Worm (Caenorhabditis elegans) whole organism, L1 larva: ENCODE measurements around the gene jmjd-4.

Experiments
- C04F5.9 ChIP-seq: sonication (generic microtip); optimal IDR thresholded peaks from 2 replicates; lab custom pipeline; 2016; ENCODE audit warnings: missing genetic modification characterization, missing compliant biosample characterization
- C16A3.4 ChIP-seq: fragments of 150-350 bp; optimal IDR thresholded peaks from 2 replicates; lab custom pipeline; 2014; ENCODE audit warnings: missing biosample characterization, missing genetic modification characterization
- C34B4.2 ChIP-seq: sonication (generic microtip); optimal IDR thresholded peaks from 2 replicates; lab custom pipeline; 2017; ENCODE audit warnings: mild to moderate bottlenecking, missing genetic modification characterization, missing compliant biosample characterization
- F16B12.6 ChIP-seq: fragments of 150-350 bp; optimal IDR thresholded peaks from 2 replicates; lab custom pipeline; 2014; ENCODE audit warnings: missing biosample characterization, missing genetic modification characterization
- aha-1 ChIP-seq: fragments of 150-350 bp; optimal IDR thresholded peaks from 2 replicates; lab custom pipeline; 2014; ENCODE audit warnings: missing biosample characterization, missing genetic modification characterization
- aly-2 ChIP-seq: fragments of 150-350 bp; optimal IDR thresholded peaks from 2 replicates; lab custom pipeline; 2014; ENCODE audit warnings: missing biosample characterization, missing genetic modification characterization
- ama-1 ChIP-seq: fragments of 150-350 bp; optimal IDR thresholded peaks from 2 replicates; lab custom pipeline; 2014
- ceh-63 ChIP-seq: fragments of 200-800 bp; sonication (Bioruptor generic); optimal IDR thresholded peaks from 2 replicates; lab custom pipeline; 2018; ENCODE audit warnings: mild to moderate bottlenecking, missing genetic modification characterization, missing compliant biosample characterization
- ceh-90 ChIP-seq: sonication (generic microtip); optimal IDR thresholded peaks from 2 replicates; lab custom pipeline; 2016; ENCODE audit warnings: missing genetic modification characterization, missing compliant biosample characterization
- ces-1 ChIP-seq: fragments of 150-350 bp; optimal IDR thresholded peaks from 2 replicates; lab custom pipeline; 2014; ENCODE audit warnings: missing biosample characterization, missing genetic modification reagents, missing genetic modification characterization
- dsc-1 ChIP-seq: sonication (generic microtip); optimal IDR thresholded peaks from 2 replicates; lab custom pipeline; 2016; ENCODE audit warnings: mild to moderate bottlenecking, missing genetic modification characterization, missing compliant biosample characterization
- egl-13 ChIP-seq: sonication (generic microtip); optimal IDR thresholded peaks from 2 replicates; lab custom pipeline; 2016; ENCODE audit warnings: missing genotype, missing genetic modification reagents, missing genetic modification characterization, missing compliant biosample characterization
- egl-27 ChIP-seq, 2 experiments: fragments of 150-350 bp in 1 of 2; sonication (generic microtip); optimal IDR thresholded peaks; 3 replicates each; lab custom pipeline; 2017 to 2018; ENCODE audit warnings: missing biosample characterization in 2 of 2, missing genetic modification characterization in 2 of 2, missing genetic modification reagents in 2 of 2
- elt-3 ChIP-seq, 6 experiments: fragments of 150-350 bp in 1 of 6; sonication (generic microtip); optimal IDR thresholded peaks; 2 replicates each; lab custom pipeline; 2017 to 2018; ENCODE audit warnings: missing biosample characterization in 6 of 6, missing genetic modification characterization in 6 of 6, inconsistent platforms in 1 of 6
- fkh-4 ChIP-seq: sonication (generic microtip); optimal IDR thresholded peaks from 2 replicates; lab custom pipeline; 2016; ENCODE audit warnings: missing compliant biosample characterization, missing genetic modification characterization, borderline replicate concordance
- grh-1 ChIP-seq: fragments of 200-800 bp; sonication (Bioruptor generic); IDR thresholded peaks from 2 replicates; pipeline ENCODE4 v1.3.6; 2022; ENCODE audit warnings: missing genetic modification reagents, missing genetic modification characterization, missing compliant biosample characterization
- hlh-4 ChIP-seq: sonication (generic microtip); optimal IDR thresholded peaks from 2 replicates; lab custom pipeline; 2016; ENCODE audit warnings: mild to moderate bottlenecking, missing genetic modification characterization, missing compliant biosample characterization
- hpl-2 ChIP-seq: fragments of 150-350 bp; optimal IDR thresholded peaks from 2 replicates; lab custom pipeline; 2014; ENCODE audit warnings: missing biosample characterization, missing genetic modification reagents, missing genetic modification characterization
- lin-13 ChIP-seq: fragments of 150-350 bp; optimal IDR thresholded peaks from 2 replicates; lab custom pipeline; 2014; ENCODE audit warnings: missing biosample characterization, missing genetic modification reagents, missing genetic modification characterization
- lin-14 ChIP-seq: fragments of 200-800 bp; sonication (Bioruptor generic); optimal IDR thresholded peaks from 2 replicates; lab custom pipeline; 2018; ENCODE audit warnings: mild to moderate bottlenecking, missing genetic modification characterization, moderate library complexity, missing compliant biosample characterization
- lin-15B ChIP-seq: fragments of 150-350 bp; sonication (generic microtip); optimal IDR thresholded peaks from 3 replicates; lab custom pipeline; 2014; ENCODE audit warnings: missing biosample characterization, missing genetic modification characterization
- lin-39 ChIP-seq: fragments of 150-350 bp; optimal IDR thresholded peaks from 2 replicates; lab custom pipeline; 2014; ENCODE audit warnings: missing biosample characterization, missing genetic modification reagents, missing genetic modification characterization
- lir-3 ChIP-seq: sonication (generic microtip); optimal IDR thresholded peaks from 2 replicates; lab custom pipeline; 2016; ENCODE audit warnings: mild to moderate bottlenecking, missing genetic modification characterization, moderate library complexity, missing compliant biosample characterization; ENCODE audit not compliant: poor library complexity
- mdl-1 ChIP-seq, 2 experiments: fragments of 150-350 bp; optimal IDR thresholded peaks; 2 replicates each; lab custom pipeline; 2014 to 2017; ENCODE audit warnings: missing biosample characterization in 2 of 2, missing genetic modification characterization in 2 of 2, inconsistent platforms in 1 of 2
- mef-2 ChIP-seq: fragments of 150-350 bp; optimal IDR thresholded peaks from 2 replicates; lab custom pipeline; 2014; ENCODE audit warnings: missing biosample characterization, missing genetic modification characterization
- mep-1 ChIP-seq: fragments of 150-350 bp; optimal IDR thresholded peaks from 2 replicates; lab custom pipeline; 2014; ENCODE audit warnings: missing biosample characterization, missing genetic modification characterization
- nhr-11 ChIP-seq: fragments of 150-350 bp; optimal IDR thresholded peaks from 2 replicates; lab custom pipeline; 2014; ENCODE audit warnings: missing biosample characterization, missing genetic modification characterization
- nhr-19 ChIP-seq: fragments of 200-800 bp; sonication (Bioruptor generic); conservative IDR thresholded peaks from 2 replicates; pipeline ENCODE4 v1.3.6; 2022; ENCODE audit warnings: missing genetic modification characterization, missing compliant biosample characterization
- nhr-20 ChIP-seq: sonication (generic microtip); optimal IDR thresholded peaks from 2 replicates; lab custom pipeline; 2016; ENCODE audit warnings: mild to moderate bottlenecking, missing genetic modification characterization, missing compliant biosample characterization
- nhr-47 ChIP-seq: sonication (generic microtip); optimal IDR thresholded peaks from 2 replicates; lab custom pipeline; 2016; ENCODE audit warnings: mild to moderate bottlenecking, missing genetic modification characterization, moderate library complexity, missing compliant biosample characterization
- nhr-77 ChIP-seq: fragments of 150-350 bp; optimal IDR thresholded peaks from 2 replicates; lab custom pipeline; 2014; ENCODE audit warnings: missing biosample characterization, missing genetic modification characterization
- nhr-84 ChIP-seq: sonication (generic microtip); optimal IDR thresholded peaks from 2 replicates; lab custom pipeline; 2017; ENCODE audit warnings: missing biosample characterization, missing genetic modification characterization
- pax-3 ChIP-seq: fragments of 200-800 bp; sonication (Bioruptor generic); optimal IDR thresholded peaks from 2 replicates; lab custom pipeline; 2018; ENCODE audit warnings: mild to moderate bottlenecking, missing genetic modification characterization, moderate library complexity, missing compliant biosample characterization
- pqm-1 ChIP-seq: sonication (generic microtip); optimal IDR thresholded peaks from 3 replicates; lab custom pipeline; 2017; ENCODE audit warnings: missing biosample characterization, missing genetic modification characterization
- rnt-1 ChIP-seq: sonication (generic microtip); optimal IDR thresholded peaks from 2 replicates; lab custom pipeline; 2016; ENCODE audit warnings: mild to moderate bottlenecking, missing genetic modification characterization, moderate library complexity, missing compliant biosample characterization
- skn-1 ChIP-seq: fragments of 150-350 bp; optimal IDR thresholded peaks from 2 replicates; lab custom pipeline; 2014; ENCODE audit warnings: missing biosample characterization, missing genetic modification characterization
- snpc-4 ChIP-seq: fragments of 150-350 bp; optimal IDR thresholded peaks from 2 replicates; lab custom pipeline; 2014; ENCODE audit warnings: missing biosample characterization, missing genetic modification characterization
- snu-23 ChIP-seq: sonication (generic microtip); optimal IDR thresholded peaks from 2 replicates; lab custom pipeline; 2016; ENCODE audit warnings: missing genetic modification characterization, missing compliant biosample characterization
- sox-4 ChIP-seq: sonication (generic microtip); optimal IDR thresholded peaks from 2 replicates; lab custom pipeline; 2016; ENCODE audit warnings: missing genetic modification characterization, missing compliant biosample characterization
- sptf-1 ChIP-seq: fragments of 150-350 bp; optimal IDR thresholded peaks from 2 replicates; lab custom pipeline; 2014; ENCODE audit warnings: missing biosample characterization, missing genetic modification characterization
- swsn-7 ChIP-seq: sonication (generic microtip); optimal IDR thresholded peaks from 2 replicates; lab custom pipeline; 2016; ENCODE audit warnings: missing genetic modification characterization, missing compliant biosample characterization
- tlp-1 ChIP-seq: fragments of 150-350 bp; optimal IDR thresholded peaks from 2 replicates; lab custom pipeline; 2014; ENCODE audit warnings: missing biosample characterization, missing genetic modification characterization
- unc-130 ChIP-seq: fragments of 150-350 bp; optimal IDR thresholded peaks from 2 replicates; lab custom pipeline; 2017; ENCODE audit warnings: missing biosample characterization, missing genetic modification characterization, inconsistent platforms
- unc-30 ChIP-seq: sonication (generic microtip); optimal IDR thresholded peaks from 2 replicates; lab custom pipeline; 2017; ENCODE audit warnings: missing biosample characterization, missing genetic modification characterization
- unc-62 ChIP-seq: fragments of 150-350 bp; optimal IDR thresholded peaks from 2 replicates; lab custom pipeline; 2014; ENCODE audit warnings: missing biosample characterization, missing genetic modification reagents, missing genetic modification characterization
- unc-86 ChIP-seq: sonication (generic microtip); optimal IDR thresholded peaks from 2 replicates; lab custom pipeline; 2016; ENCODE audit warnings: missing genetic modification characterization, missing compliant biosample characterization
- unc-98 ChIP-seq: fragments of 200-800 bp; sonication (Bioruptor generic); IDR thresholded peaks from 2 replicates; pipeline ENCODE4 v1.3.6; 2022; ENCODE audit warnings: missing genetic modification characterization, missing compliant biosample characterization
- vab-15 ChIP-seq: sonication (generic microtip); optimal IDR thresholded peaks from 2 replicates; lab custom pipeline; 2017; ENCODE audit warnings: missing genotype, mild to moderate bottlenecking, missing genetic modification characterization, missing compliant biosample characterization
- xbp-1 ChIP-seq: sonication (generic microtip); optimal IDR thresholded peaks from 2 replicates; lab custom pipeline; 2016; ENCODE audit warnings: missing genetic modification characterization, missing compliant biosample characterization
- ztf-4 ChIP-seq: fragments of 150-350 bp; optimal IDR thresholded peaks from 2 replicates; lab custom pipeline; 2014; ENCODE audit warnings: missing biosample characterization, missing genetic modification characterization

The jmjd-4 gene

ce11 chrIII:10338992-10339852 is 5.4 kb upstream of the jmjd-4 start (continued):
- no peak for TF ChIP-seq ceh-63 (GFP tag; lab: Kevin White, UChicago)
- no peak for TF ChIP-seq dsc-1 (tag; lab: Kevin White, UChicago)
- TF ChIP-seq nhr-19 (GFP tag; lab: Robert Waterston, UW) = no peak
- no peak for TF ChIP-seq sptf-1 (tag; lab: Kevin White, UChicago)
- no peak for TF ChIP-seq mep-1 (tag; lab: Kevin White, UChicago)
- no peak for TF ChIP-seq ceh-90 (tag; lab: Kevin White, UChicago)
- TF ChIP-seq skn-1 (tag; lab: Kevin White, UChicago) = no peak
- TF ChIP-seq ces-1 (GFP tag; lab: Kevin White, UChicago) = no peak
- no peak for TF ChIP-seq unc-86
- TF ChIP-seq lin-15B = no peak
- no peak for TF ChIP-seq mdl-1 (tag; optimal IDR thresholded peaks at IDR 0.05; lab: Kevin White, UChicago)
- TF ChIP-seq xbp-1 (tag; lab: Kevin White, UChicago) = no peak
- TF ChIP-seq egl-13 (tag; lab: Kevin White, UChicago) = no peak
- no peak for TF ChIP-seq tlp-1 (tag; lab: Kevin White, UChicago)
- TF ChIP-seq grh-1 (GFP tag; lab: Robert Waterston, UW) = peak; percentile 12; the same call in 1 of the 2 replicates
- TF ChIP-seq lir-3 (tag; lab: Kevin White, UChicago) = no peak
- TF ChIP-seq hlh-4 (tag; lab: Kevin White, UChicago) = no peak
- TF ChIP-seq C34B4.2 = no peak
- no peak for TF ChIP-seq sox-4 (tag; lab: Kevin White, UChicago)
- peak; percentile 40 for TF ChIP-seq nhr-20 (tag; lab: Kevin White, UChicago)
- no peak for TF ChIP-seq lin-13 (GFP tag; lab: Kevin White, UChicago)
- TF ChIP-seq nhr-11 (tag; lab: Kevin White, UChicago) = no peak
- no peak for TF ChIP-seq aly-2 (tag; lab: Kevin White, UChicago)
- no peak for TF ChIP-seq unc-98 (GFP tag; lab: Robert Waterston, UW)
- TF ChIP-seq elt-3 (tag; optimal IDR thresholded peaks at IDR 0.05; lab: Kevin White, UChicago) = peak in 1 of 6 experiments; percentile 67
- no peak for TF ChIP-seq unc-30 (tag; lab: Kevin White, UChicago)
- peak; percentile 27 for TF ChIP-seq snu-23 (GFP tag; lab: Kevin White, UChicago)
- peak; percentile 26 for TF ChIP-seq nhr-47
- no peak for TF ChIP-seq unc-62
- TF ChIP-seq pax-3 (tag; lab: Kevin White, UChicago) = no peak
- no peak for TF ChIP-seq unc-130
- no peak for TF ChIP-seq fkh-4 (tag; lab: Kevin White, UChicago)
- TF ChIP-seq lin-39 = no peak
- no peak for TF ChIP-seq swsn-7 (tag; lab: Kevin White, UChicago)
- TF ChIP-seq nhr-77 = no peak

- TF ChIP-seq nhr-84 (no peak), vab-15 (no peak), nhr-19 (GFP tag; lab: Robert Waterston, UW) (no peak; the same call in 1 of the 2 replicates), ceh-90 (tag; lab: Kevin White, UChicago) (no peak), nhr-11 (tag; lab: Kevin White, UChicago) (no peak), snu-23 (GFP tag; lab: Kevin White, UChicago) (peak; percentile 36), aha-1 (tag; lab: Kevin White, UChicago) (no peak), mef-2 (tag; lab: Kevin White, UChicago) (no peak), grh-1 (GFP tag; lab: Robert Waterston, UW) (peak; percentile 35; the same call in 1 of the 2 replicates), C04F5.9 (tag; lab: Kevin White, UChicago) (no peak), rnt-1 (tag; lab: Kevin White, UChicago) (no peak), mdl-1 (tag; optimal IDR thresholded peaks at IDR 0.05; lab: Kevin White, UChicago) (no peak), ztf-4 (tag; lab: Kevin White, UChicago) (no peak), pqm-1 (no peak), C16A3.4 (no peak), skn-1 (tag; lab: Kevin White, UChicago) (no peak), ama-1 (lab: Kevin White, UChicago) (peak; percentile 44), ces-1 (GFP tag; lab: Kevin White, UChicago) (no peak), hpl-2 (GFP tag; lab: Kevin White, UChicago) (no peak), lin-14 (GFP tag; lab: Kevin White, UChicago) (peak; percentile 77), unc-130 (no peak), snpc-4 (tag; lab: Kevin White, UChicago) (no peak), F16B12.6 (tag; lab: Kevin White, UChicago) (no peak), egl-27 (tag; optimal IDR thresholded peaks at IDR 0.05; lab: Kevin White, UChicago) (no peak), unc-98 (GFP tag; lab: Robert Waterston, UW) (no peak), hlh-4 (tag; lab: Kevin White, UChicago) (no peak)
Observed at ce11 chrIII:10337508-10338166, 3.8 kb upstream of the jmjd-4 start, which contains the start of gene ttr-15. TSS of gene ttr-15 (plus strand) at chrIII:10337847.
